Worm (Caenorhabditis elegans) whole organism, L4 larva: ENCODE measurements around the gene K01D12.1.
A peak's percentile ranks its signal among the peaks of the same experiment; 100 is the strongest.

Experiments
- Y5F2A.4 ChIP-seq: fragments of 200-800 bp; sonication (Bioruptor generic); optimal IDR thresholded peaks from 2 replicates; lab custom pipeline; 2018; ENCODE audit warnings: mild to moderate bottlenecking, missing genetic modification characterization, missing compliant biosample characterization
- ZK337.2 ChIP-seq: fragments of 200-800 bp; sonication (Bioruptor generic); IDR thresholded peaks from 2 replicates; pipeline ENCODE4 v1.3.6; 2022; ENCODE audit warnings: missing genetic modification reagents, missing genetic modification characterization, missing compliant biosample characterization
- aha-1 ChIP-seq: fragments of 150-350 bp; peaks from one replicate; lab custom pipeline; 2014; ENCODE audit warnings: missing biosample characterization, missing genetic modification characterization
- ama-1 ChIP-seq: fragments of 150-350 bp; optimal IDR thresholded peaks from 2 replicates; lab custom pipeline; 2014; ENCODE audit warnings: inconsistent platforms, mixed read lengths
- ceh-28 ChIP-seq: fragments of 150-350 bp; optimal IDR thresholded peaks from 2 replicates; lab custom pipeline; 2014; ENCODE audit warnings: missing biosample characterization, missing genetic modification reagents, missing genetic modification characterization
- cey-2 ChIP-seq: sonication (generic microtip); optimal IDR thresholded peaks from 3 replicates; lab custom pipeline; 2017; ENCODE audit warnings: missing genetic modification characterization, mild to moderate bottlenecking, missing compliant biosample characterization, antibody characterized with exemption, borderline replicate concordance; ENCODE audit not compliant: insufficient read depth
- daf-16 ChIP-seq, 3 experiments: sonication (generic microtip); optimal IDR thresholded peaks; 2 replicates each; lab custom pipeline; 2016 to 2017; ENCODE audit warnings: missing genetic modification characterization in 3 of 3, missing genetic modification reagents in 3 of 3, mild to moderate bottlenecking in 2 of 3, missing compliant biosample characterization in 2 of 3, missing biosample characterization in 1 of 3, moderate library complexity in 1 of 3
- dmd-8 ChIP-seq: fragments of 200-800 bp; sonication (Bioruptor generic); IDR thresholded peaks from 2 replicates; pipeline ENCODE4 v1.3.6; 2022; ENCODE audit warnings: missing genetic modification characterization, missing compliant biosample characterization
- duxl-1 ChIP-seq: sonication (generic microtip); optimal IDR thresholded peaks from 2 replicates; lab custom pipeline; 2016; ENCODE audit warnings: mild to moderate bottlenecking, missing genetic modification characterization, moderate library complexity, missing compliant biosample characterization; ENCODE audit not compliant: poor library complexity
- egl-43 ChIP-seq: fragments of 200-800 bp; sonication (Bioruptor generic); IDR thresholded peaks from 2 replicates; pipeline ENCODE4 v1.3.6; 2022; ENCODE audit warnings: missing genetic modification reagents, missing genetic modification characterization, missing compliant biosample characterization
- gei-8 ChIP-seq: fragments of 200-800 bp; sonication (Bioruptor generic); optimal IDR thresholded peaks from 2 replicates; lab custom pipeline; 2018; ENCODE audit warnings: mild to moderate bottlenecking, missing genetic modification characterization, missing compliant biosample characterization
- hif-1 ChIP-seq, 2 experiments: sonication (generic microtip); optimal IDR thresholded peaks; 2 replicates each; lab custom pipeline; 2016 to 2017; ENCODE audit warnings: missing compliant biosample characterization in 2 of 2, missing genetic modification characterization in 2 of 2, missing genetic modification reagents in 2 of 2, missing genotype in 2 of 2, mild to moderate bottlenecking in 1 of 2
- hlh-11 ChIP-seq: fragments of 200-800 bp; sonication (Bioruptor generic); optimal IDR thresholded peaks from 2 replicates; lab custom pipeline; 2018; ENCODE audit warnings: mild to moderate bottlenecking, missing genetic modification characterization, missing compliant biosample characterization
- hlh-30 ChIP-seq: sonication (generic microtip); optimal IDR thresholded peaks from 2 replicates; lab custom pipeline; 2017; ENCODE audit warnings: antibody characterized with exemption, mild to moderate bottlenecking, missing genetic modification characterization, missing compliant biosample characterization; ENCODE audit not compliant: insufficient read depth
- lim-7 ChIP-seq: fragments of 200-800 bp; sonication (Bioruptor generic); IDR thresholded peaks from 2 replicates; pipeline ENCODE4 v1.3.6; 2022; ENCODE audit warnings: missing genetic modification characterization, missing compliant biosample characterization
- lin-13 ChIP-seq: fragments of 150-350 bp; optimal IDR thresholded peaks from 2 replicates; lab custom pipeline; 2014; ENCODE audit warnings: missing biosample characterization, missing genetic modification reagents, missing genetic modification characterization
- lin-38 ChIP-seq: fragments of 200-800 bp; sonication (Bioruptor generic); IDR thresholded peaks from 2 replicates; pipeline ENCODE4 v1.3.6; 2022; ENCODE audit warnings: missing genetic modification reagents, missing genetic modification characterization, missing compliant biosample characterization
- lir-3 ChIP-seq: sonication (generic microtip); optimal IDR thresholded peaks from 2 replicates; lab custom pipeline; 2016; ENCODE audit warnings: mild to moderate bottlenecking, missing genetic modification characterization, missing compliant biosample characterization
- madf-9 ChIP-seq: fragments of 200-800 bp; sonication (Bioruptor generic); conservative IDR thresholded peaks from 2 replicates; pipeline ENCODE4 v1.3.6; 2022; ENCODE audit warnings: missing genetic modification reagents, missing genetic modification characterization, missing compliant biosample characterization
- nhr-10 ChIP-seq: fragments of 150-350 bp; optimal IDR thresholded peaks from 2 replicates; lab custom pipeline; 2014; ENCODE audit warnings: missing biosample characterization, missing genetic modification characterization
- nhr-102 ChIP-seq: sonication (generic microtip); optimal IDR thresholded peaks from 2 replicates; lab custom pipeline; 2016; ENCODE audit warnings: mild to moderate bottlenecking, missing genetic modification characterization, moderate library complexity, missing compliant biosample characterization
- nhr-237 ChIP-seq: sonication (generic microtip); optimal IDR thresholded peaks from 2 replicates; lab custom pipeline; 2017; ENCODE audit warnings: missing biosample characterization, missing genetic modification characterization
- nhr-28 ChIP-seq: fragments of 150-350 bp; optimal IDR thresholded peaks from 2 replicates; lab custom pipeline; 2014; ENCODE audit warnings: missing biosample characterization, missing genetic modification characterization
- nhr-41 ChIP-seq: fragments of 200-800 bp; sonication (Bioruptor generic); IDR thresholded peaks from 2 replicates; pipeline ENCODE4 v1.3.6; 2022; ENCODE audit warnings: missing genetic modification reagents, missing genetic modification characterization, missing compliant biosample characterization
- nhr-6 ChIP-seq: fragments of 150-350 bp; optimal IDR thresholded peaks from 2 replicates; lab custom pipeline; 2014; ENCODE audit warnings: missing biosample characterization, missing genetic modification characterization
- nhr-77 ChIP-seq: fragments of 150-350 bp; optimal IDR thresholded peaks from 2 replicates; lab custom pipeline; 2014; ENCODE audit warnings: missing biosample characterization, missing genetic modification characterization
- pha-4 ChIP-seq, 2 experiments: fragments of 150-350 bp in 1 of 2; fragments of 200-800 bp in 1 of 2; sonication (Bioruptor generic) in 1 of 2; IDR thresholded peaks in 1 of 2; optimal IDR thresholded peaks in 1 of 2; 2 replicates each; pipeline versions ENCODE4 v1.3.6 to Lab custom; 2014 to 2022; ENCODE audit warnings: missing genetic modification characterization in 2 of 2, missing genetic modification reagents in 2 of 2, missing biosample characterization in 1 of 2, missing compliant biosample characterization in 1 of 2
- php-3 ChIP-seq: fragments of 200-800 bp; sonication (Bioruptor generic); IDR thresholded peaks from 2 replicates; pipeline ENCODE4 v1.3.6; 2022; ENCODE audit warnings: missing genetic modification reagents, missing genetic modification characterization, missing compliant biosample characterization
- pqm-1 ChIP-seq: sonication (generic microtip); optimal IDR thresholded peaks from 2 replicates; lab custom pipeline; 2017; ENCODE audit warnings: missing biosample characterization, missing genetic modification characterization
- rbr-2 ChIP-seq: sonication (generic microtip); optimal IDR thresholded peaks from 2 replicates; lab custom pipeline; 2016; ENCODE audit warnings: missing genotype, missing genetic modification characterization, missing compliant biosample characterization
- saeg-2 ChIP-seq: fragments of 200-800 bp; sonication (Bioruptor generic); IDR thresholded peaks from 2 replicates; pipeline ENCODE4 v1.3.6; 2022; ENCODE audit warnings: missing genetic modification reagents, missing genetic modification characterization, missing compliant biosample characterization
- skn-1 ChIP-seq: fragments of 150-350 bp; optimal IDR thresholded peaks from 2 replicates; lab custom pipeline; 2014; ENCODE audit warnings: missing biosample characterization, missing genetic modification characterization
- snpc-4 ChIP-seq: fragments of 150-350 bp; optimal IDR thresholded peaks from 2 replicates; lab custom pipeline; 2014; ENCODE audit warnings: missing biosample characterization, missing genetic modification characterization
- tag-97 ChIP-seq: fragments of 200-800 bp; sonication (Bioruptor generic); IDR thresholded peaks from 2 replicates; pipeline ENCODE4 v1.3.6; 2022; ENCODE audit warnings: missing genetic modification characterization, missing compliant biosample characterization
- unc-62 ChIP-seq, 3 experiments: fragments of 150-350 bp in 1 of 3; sonication (generic microtip); optimal IDR thresholded peaks in 2 of 3; peaks in 1 of 3; 1 replicate in 1 of 3; 2 replicates in 2 of 3; lab custom pipeline; 2014 to 2017; ENCODE audit warnings: missing biosample characterization in 3 of 3, missing genetic modification characterization in 3 of 3, missing genetic modification reagents in 3 of 3, missing genotype in 1 of 3
- zag-1 ChIP-seq: fragments of 150-350 bp; optimal IDR thresholded peaks from 2 replicates; lab custom pipeline; 2014; ENCODE audit warnings: missing biosample characterization, missing genetic modification characterization
- zfp-2 ChIP-seq: sonication (generic microtip); optimal IDR thresholded peaks from 2 replicates; lab custom pipeline; 2016; ENCODE audit warnings: mild to moderate bottlenecking, missing genetic modification characterization, missing compliant biosample characterization
- zip-11 ChIP-seq: fragments of 200-800 bp; sonication (Bioruptor generic); IDR thresholded peaks from 2 replicates; pipeline ENCODE4 v1.3.6; 2022; ENCODE audit warnings: missing genetic modification characterization, missing compliant biosample characterization

Gene K01D12.1

ce11 chrV:12343419-12343969 lies 33.9 kb upstream of the K01D12.1 start, which contains the start of gene tomm-20 (continued):
- TF ChIP-seq skn-1 = no peak
- no peak for TF ChIP-seq ceh-28 (tag; lab: Kevin White, UChicago)
- TF ChIP-seq madf-9 (GFP tag; lab: Robert Waterston, UW) = no peak
- TF ChIP-seq nhr-6 (tag; lab: Kevin White, UChicago) = peak; percentile 100
- TF ChIP-seq duxl-1 = peak; percentile 84
- TF ChIP-seq zag-1 (tag; lab: Kevin White, UChicago) = no peak
- TF ChIP-seq gei-8 = no peak
- TF ChIP-seq php-3 (GFP tag; lab: Robert Waterston, UW) = peak; percentile 74; the same call in 1 of the 2 replicates
- peak; percentile 49 for TF ChIP-seq zfp-2 (tag; lab: Kevin White, UChicago)
- TF ChIP-seq nhr-237 (tag; lab: Kevin White, UChicago) = no peak
- TF ChIP-seq hlh-11 = peak; percentile 88
- peak; percentile 91 for TF ChIP-seq nhr-77 (tag; lab: Kevin White, UChicago)
- TF ChIP-seq lim-7 (GFP tag; lab: Robert Waterston, UW) = no peak
- peak; percentile 29 for TF ChIP-seq snpc-4 (tag; lab: Kevin White, UChicago)
- TF ChIP-seq ZK337.2 (GFP tag; lab: Robert Waterston, UW) = no peak
- TF ChIP-seq lin-38 = peak; percentile 91
- TF ChIP-seq aha-1 (tag; lab: Kevin White, UChicago) = peak; percentile 86
- peak; percentile 16 for TF ChIP-seq lir-3 (tag; lab: Kevin White, UChicago)
- TF ChIP-seq saeg-2 (GFP tag; lab: Robert Waterston, UW) = 0 out of 2 replicates have a peak, but pooled peaks have one; percentile 60
- no peak for TF ChIP-seq Y5F2A.4 (GFP tag; lab: Kevin White, UChicago)
- peak; percentile 3 for TF ChIP-seq ama-1
- TF ChIP-seq cey-2 (tag; lab: Kevin White, UChicago) = no peak
- peak; percentile 94 for TF ChIP-seq rbr-2
- TF ChIP-seq egl-43 (GFP tag; lab: Robert Waterston, UW) = no peak
- TF ChIP-seq hif-1 (tag; optimal IDR thresholded peaks at IDR 0.05; lab: Kevin White, UChicago) = peak; percentile 51 to 63
- no peak for TF ChIP-seq nhr-41 (GFP tag; lab: Robert Waterston, UW)
- peak; percentile 77; the same call in 1 of the 2 replicates for TF ChIP-seq pha-4 (GFP tag; IDR thresholded peaks at IDR 0.05; lab: Robert Waterston, UW)
- TF ChIP-seq pha-4 (tag; optimal IDR thresholded peaks at IDR 0.05; lab: Kevin White, UChicago) = no peak
- TF ChIP-seq nhr-102 = peak; percentile 93
- no peak for TF ChIP-seq dmd-8 (GFP tag; lab: Robert Waterston, UW)
- no peak for TF ChIP-seq zip-11 (GFP tag; lab: Robert Waterston, UW)
- TF ChIP-seq, all 104 proteins: peak for 56

DNA sequence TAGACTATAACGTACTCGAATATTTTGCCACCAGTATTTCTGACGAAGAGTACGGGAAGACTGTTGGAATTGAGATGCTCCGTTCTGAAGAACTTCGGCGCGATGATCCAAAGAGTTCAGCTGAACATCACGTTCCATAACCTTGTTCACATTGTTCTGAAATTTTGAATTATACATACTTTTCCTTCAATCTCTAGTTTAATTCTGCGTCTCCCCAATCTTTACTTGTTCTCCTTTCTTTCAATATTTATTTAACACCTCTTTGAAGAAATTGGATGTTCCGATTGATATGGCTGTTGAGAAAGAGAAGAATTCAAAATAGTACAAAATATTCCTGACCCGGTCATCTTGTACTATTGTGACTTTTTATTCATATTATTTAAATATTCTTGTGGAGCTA lies 32.5 kb upstream of the K01D12.1 start, which contains the start of gene F23H12.3:
TSS of gene F23H12.3 (plus strand) at position 301 of the 400 bp plus-strand sequence.
- no peak for TF ChIP-seq lir-3 (tag; lab: Kevin White, UChicago)

DNA sequence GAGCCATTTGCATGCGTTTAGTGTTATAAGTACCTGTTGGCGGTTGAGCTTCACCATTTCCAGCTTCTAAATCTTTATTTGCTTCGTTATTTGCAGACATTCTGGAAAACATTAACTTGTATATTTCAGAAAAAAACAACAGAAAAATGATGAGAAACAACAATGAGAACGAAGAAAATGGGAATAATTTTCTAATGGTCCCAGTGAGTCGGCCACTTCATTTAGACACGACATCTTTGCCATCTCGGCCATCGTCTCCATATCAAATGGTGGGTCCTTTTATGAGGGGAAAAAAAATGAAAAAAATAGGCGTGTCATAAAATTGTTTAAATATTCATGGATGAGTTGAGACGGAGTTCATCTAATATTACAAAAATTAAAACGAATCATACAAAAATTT lies 31.5 kb upstream of the K01D12.1 start, which contains the start of gene snb-2:
TSS of gene snb-2 (minus strand) at position 101 of the 400 bp plus-strand sequence.
- no peak for TF ChIP-seq hlh-30 (tag; lab: Kevin White, UChicago)
- no peak for TF ChIP-seq nhr-6 (tag; lab: Kevin White, UChicago)
- no peak for TF ChIP-seq nhr-10
- no peak for TF ChIP-seq lin-13
- no peak for TF ChIP-seq Y5F2A.4 (GFP tag; lab: Kevin White, UChicago)

ce11 chrV:12347854-12348253 lies 29.5 kb upstream of the K01D12.1 start:
- no peak for TF ChIP-seq nhr-6 (tag; lab: Kevin White, UChicago)
- TF ChIP-seq tag-97 (GFP tag; lab: Robert Waterston, UW) = no peak
- TF ChIP-seq skn-1 = no peak
- TF ChIP-seq pqm-1 (tag; lab: Kevin White, UChicago) = peak; percentile 27
- no peak for TF ChIP-seq daf-16 (GFP tag; optimal IDR thresholded peaks at IDR 0.05; lab: Kevin White, UChicago)
- TF ChIP-seq daf-16 (tag; optimal IDR thresholded peaks at IDR 0.05; lab: Kevin White, UChicago) = peak; percentile 17
- TF ChIP-seq nhr-28 (tag; lab: Kevin White, UChicago) = peak; percentile 26
- TF ChIP-seq unc-62 (GFP tag; optimal IDR thresholded peaks at IDR 0.05 in 1 of 2; lab: Kevin White, UChicago) = peak in 1 of 2 experiments; percentile 58
- no peak for TF ChIP-seq unc-62 (tag; optimal IDR thresholded peaks at IDR 0.05; lab: Kevin White, UChicago)
- TF ChIP-seq nhr-102 = no peak
